Worm (Caenorhabditis elegans): ENCODE data around the gene lgc-19.
A peak's percentile ranks its signal among the peaks of the same experiment; 100 is the strongest.

ce11 chrIV:15929831-15930230 is 32.7 kb downstream of the lgc-19 start:
- TF ChIP-seq fos-1 (tag; optimal IDR thresholded peaks at IDR 0.05) (no peak), ztf-11 (tag; optimal IDR thresholded peaks at IDR 0.05) (no peak), pha-4 (tag; optimal IDR thresholded peaks at IDR 0.05) (peak; percentile 15), tbx-2 (tag; optimal IDR thresholded peaks at IDR 0.05) (no peak), hmg-11 (tag; optimal IDR thresholded peaks at IDR 0.05) (no peak), pqm-1 (tag; optimal IDR thresholded peaks at IDR 0.05) (peak; percentile 68), nhr-237 (tag; optimal IDR thresholded peaks at IDR 0.05) (no peak), nhr-76 (tag; optimal IDR thresholded peaks at IDR 0.05) (no peak), elt-2 (tag; optimal IDR thresholded peaks at IDR 0.05) (peak; percentile 91), ama-1 (optimal IDR thresholded peaks at IDR 0.05) (no peak), jun-1 (tag; optimal IDR thresholded peaks at IDR 0.05) (no peak), unc-39 (tag; optimal IDR thresholded peaks at IDR 0.05) (no peak), unc-62 (GFP tag; optimal IDR thresholded peaks at IDR 0.05) (no peak)
